ENCODE assay signal across 4 fruit fly cellular contexts in the genomic region with DNA sequence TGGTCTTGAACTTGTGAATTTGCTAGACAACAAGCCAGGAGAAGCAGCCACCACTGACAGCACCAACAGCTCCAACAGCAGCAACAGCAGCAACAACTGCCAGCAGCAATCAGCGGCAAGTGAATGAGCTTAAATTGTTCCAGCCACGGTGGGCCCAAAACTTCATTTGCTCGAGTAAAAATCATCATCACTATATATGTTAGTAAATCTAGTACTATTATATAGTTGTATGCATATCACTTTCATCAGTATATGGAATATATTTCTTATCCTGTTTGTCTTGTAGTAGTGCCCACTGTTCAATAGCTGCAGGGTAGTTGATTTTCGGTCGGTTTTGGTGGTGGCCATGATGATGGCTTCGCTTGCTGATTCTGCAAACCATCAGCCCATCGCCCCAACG.
TF ChIP-seq lines count a peak whose summit lies in the region.

No protein-coding gene starts in this region.

- TF ChIP-seq CTCF in whole organism, embryonic (GFP tag; optimal IDR thresholded peaks at IDR 0.05; lab: Kevin White, UChicago): no peak

TF ChIP-seq in whole organism, adult, 20 proteins besides CTCF, POLR2A, EP300 and RAD21:
- TF ChIP-seq Crg-1 (GFP tag; optimal IDR thresholded peaks at IDR 0.05; lab: Kevin White, UChicago) (no peak), CG33017 (tag; optimal IDR thresholded peaks at IDR 0.05; lab: Kevin White, UChicago) (no peak), tj (GFP tag; optimal IDR thresholded peaks at IDR 0.05; lab: Kevin White, UChicago) (peak; percentile 6)

TF ChIP-seq in whole organism, embryonic, 481 proteins besides CTCF, POLR2A, EP300 and RAD21:
- no peak for TF ChIP-seq CG12219 (GFP tag; optimal IDR thresholded peaks at IDR 0.05; lab: Kevin White, UChicago)
- no peak for TF ChIP-seq Bgb (GFP tag; IDR thresholded peaks at IDR 0.05; lab: Robert Waterston, UW; ENCODE audit: partially characterized antibody)
- peak; percentile 54 for TF ChIP-seq sens (GFP tag; lab: Kevin White, UChicago)
- TF ChIP-seq CG6689 (GFP tag; IDR thresholded peaks at IDR 0.05; lab: Robert Waterston, UW): no peak
- no peak for TF ChIP-seq prd (optimal IDR thresholded peaks at IDR 0.05; lab: Kevin White, UChicago)
- TF ChIP-seq prd (GFP tag; IDR thresholded peaks at IDR 0.05; lab: Robert Waterston, UW): no peak
- TF ChIP-seq Stat92E (GFP tag; optimal IDR thresholded peaks at IDR 0.05; lab: Kevin White, UChicago): no peak
- TF ChIP-seq bsh (GFP tag; optimal IDR thresholded peaks at IDR 0.05; lab: Kevin White, UChicago): peak in 1 of 2 experiments; percentile 28
- TF ChIP-seq CG17328 (GFP tag; IDR thresholded peaks at IDR 0.05; lab: Robert Waterston, UW): no peak
- no peak for TF ChIP-seq CG12744 (GFP tag; optimal IDR thresholded peaks at IDR 0.05; lab: Kevin White, UChicago)
- no peak for TF ChIP-seq CG12236 (GFP tag; optimal IDR thresholded peaks at IDR 0.05; lab: Kevin White, UChicago)
- TF ChIP-seq row (GFP tag; IDR thresholded peaks at IDR 0.05; lab: Robert Waterston, UW): 0 out of 3 replicates have a peak, but pooled peaks have one; percentile 11
- TF ChIP-seq YL-1 (GFP tag; optimal IDR thresholded peaks at IDR 0.05; lab: Kevin White, UChicago): no peak
- no peak for TF ChIP-seq CG8765 (GFP tag; IDR thresholded peaks at IDR 0.05; lab: Robert Waterston, UW)
- TF ChIP-seq CG17912 (GFP tag; optimal IDR thresholded peaks at IDR 0.05; lab: Kevin White, UChicago): no peak
- TF ChIP-seq CG3838 (GFP tag; optimal IDR thresholded peaks at IDR 0.05; lab: Kevin White, UChicago): no peak
- peak; percentile 48; the same call in 1 of the 2 replicates for TF ChIP-seq Drgx (GFP tag; IDR thresholded peaks at IDR 0.05; lab: Robert Waterston, UW)
- TF ChIP-seq CG3281 (GFP tag; optimal IDR thresholded peaks at IDR 0.05; lab: Kevin White, UChicago): no peak
- no peak for TF ChIP-seq ash1 (GFP tag; optimal IDR thresholded peaks at IDR 0.05; lab: Kevin White, UChicago)
- TF ChIP-seq CG17568 (GFP tag; optimal IDR thresholded peaks at IDR 0.05; lab: Kevin White, UChicago): no peak
- TF ChIP-seq zen (tag; optimal IDR thresholded peaks at IDR 0.05; lab: Kevin White, UChicago): no peak
- TF ChIP-seq CG11093 (GFP tag; IDR thresholded peaks at IDR 0.05; lab: Robert Waterston, UW): no peak

TF ChIP-seq in whole organism, prepupa, 60 proteins besides CTCF, POLR2A, EP300 and RAD21 (continues in another document):
- TF ChIP-seq Hr38 (GFP tag; optimal IDR thresholded peaks at IDR 0.05; lab: Kevin White, UChicago) (no peak), CG32006 (GFP tag; optimal IDR thresholded peaks at IDR 0.05; lab: Kevin White, UChicago) (peak; percentile 78), Met (GFP tag; optimal IDR thresholded peaks at IDR 0.05; lab: Kevin White, UChicago) (peak; percentile 3), CG11902 (GFP tag; optimal IDR thresholded peaks at IDR 0.05; lab: Kevin White, UChicago) (no peak), CG16779 (tag; optimal IDR thresholded peaks at IDR 0.05; lab: Kevin White, UChicago) (peak; percentile 17), cyc (GFP tag; optimal IDR thresholded peaks at IDR 0.05; lab: Kevin White, UChicago) (no peak), svp (GFP tag; lab: Kevin White, UChicago) (peak; percentile 12), esn (GFP tag; optimal IDR thresholded peaks at IDR 0.05; lab: Kevin White, UChicago) (no peak), CG9139 (GFP tag; optimal IDR thresholded peaks at IDR 0.05; lab: Kevin White, UChicago) (peak; percentile 33), CG3919 (GFP tag; optimal IDR thresholded peaks at IDR 0.05; lab: Kevin White, UChicago) (peak; percentile 24), Eip93F (GFP tag; optimal IDR thresholded peaks at IDR 0.05; lab: Kevin White, UChicago) (no peak), fkh (GFP tag; optimal IDR thresholded peaks at IDR 0.05; lab: Kevin White, UChicago) (no peak), dsx (GFP tag; optimal IDR thresholded peaks at IDR 0.05; lab: Kevin White, UChicago; ENCODE audit: poor library complexity, severe bottlenecking) (peak; percentile 41), ss (GFP tag; optimal IDR thresholded peaks at IDR 0.05; lab: Kevin White, UChicago) (peak in 1 of 2 experiments; percentile 25), fd59A (GFP tag; optimal IDR thresholded peaks at IDR 0.05; lab: Kevin White, UChicago) (peak; percentile 14), Eip75B (GFP tag; optimal IDR thresholded peaks at IDR 0.05; lab: Kevin White, UChicago) (peak; percentile 44), Ets96B (tag; optimal IDR thresholded peaks at IDR 0.05; lab: Kevin White, UChicago) (peak; percentile 46), pdm3 (GFP tag; optimal IDR thresholded peaks at IDR 0.05; lab: Kevin White, UChicago) (peak; percentile 24), vri (GFP tag; optimal IDR thresholded peaks at IDR 0.05; lab: Kevin White, UChicago) (no peak), achi (GFP tag; optimal IDR thresholded peaks at IDR 0.05; lab: Kevin White, UChicago) (peak; percentile 44), CG3032 (tag; optimal IDR thresholded peaks at IDR 0.05; lab: Kevin White, UChicago) (peak; percentile 34), topi (GFP tag; optimal IDR thresholded peaks at IDR 0.05; lab: Kevin White, UChicago) (peak; percentile 1), CG10631 (GFP tag; optimal IDR thresholded peaks at IDR 0.05; lab: Kevin White, UChicago) (peak; percentile 47), CG4318 (GFP tag; optimal IDR thresholded peaks at IDR 0.05; lab: Kevin White, UChicago) (peak; percentile 66), Hr4 (GFP tag; optimal IDR thresholded peaks at IDR 0.05; lab: Kevin White, UChicago) (peak; percentile 70), CG15336 (GFP tag; IDR thresholded peaks at IDR 0.05; lab: Robert Waterston, UW) (peak; percentile 62), CG10669 (GFP tag; optimal IDR thresholded peaks at IDR 0.05; lab: Kevin White, UChicago) (peak; percentile 31), OdsH (GFP tag; optimal IDR thresholded peaks at IDR 0.05; lab: Kevin White, UChicago) (peak; percentile 28), Sox102F (GFP tag; optimal IDR thresholded peaks at IDR 0.05; lab: Kevin White, UChicago) (no peak), CG6792 (GFP tag; optimal IDR thresholded peaks at IDR 0.05; lab: Kevin White, UChicago) (no peak), Sox14 (GFP tag; optimal IDR thresholded peaks at IDR 0.05; lab: Kevin White, UChicago) (peak; percentile 54), Eip78C (GFP tag; lab: Kevin White, UChicago) (peak; percentile 86), acj6 (GFP tag; optimal IDR thresholded peaks at IDR 0.05; lab: Kevin White, UChicago) (no peak)

TF ChIP-seq in whole organism, pupa, 21 proteins besides CTCF, POLR2A, EP300 and RAD21:
- TF ChIP-seq CG14655 (GFP tag; optimal IDR thresholded peaks at IDR 0.05; lab: Kevin White, UChicago) (peak; percentile 76), CG32121 (GFP tag; IDR thresholded peaks at IDR 0.05; lab: Robert Waterston, UW) (peak; percentile 32; the same call in 1 of the 2 replicates), CG34367 (tag; optimal IDR thresholded peaks at IDR 0.05; lab: Kevin White, UChicago) (peak; percentile 32), Pif1B (GFP tag; optimal IDR thresholded peaks at IDR 0.05; lab: Kevin White, UChicago) (peak; percentile 23), Snoo (tag; optimal IDR thresholded peaks at IDR 0.05; lab: Kevin White, UChicago) (no peak), CG8301 (tag; optimal IDR thresholded peaks at IDR 0.05; lab: Kevin White, UChicago) (peak; percentile 73), CG8159 (tag; optimal IDR thresholded peaks at IDR 0.05; lab: Kevin White, UChicago) (peak; percentile 37), Pif1A (GFP tag; optimal IDR thresholded peaks at IDR 0.05; lab: Kevin White, UChicago) (peak; percentile 55), CG15710 (tag; optimal IDR thresholded peaks at IDR 0.05; lab: Kevin White, UChicago) (peak; percentile 48), EcR (GFP tag; optimal IDR thresholded peaks at IDR 0.05; lab: Kevin White, UChicago) (no peak), Ets98B (GFP tag; IDR thresholded peaks at IDR 0.05; lab: Robert Waterston, UW) (peak; percentile 68), CG17806 (tag; optimal IDR thresholded peaks at IDR 0.05; lab: Kevin White, UChicago) (peak; percentile 53), CG4496 (GFP tag; IDR thresholded peaks at IDR 0.05; lab: Robert Waterston, UW) (peak; percentile 65; the same call in 2 of the 3 replicates), rn (GFP tag; IDR thresholded peaks at IDR 0.05; lab: Robert Waterston, UW) (no peak), gl (tag; optimal IDR thresholded peaks at IDR 0.05; lab: Kevin White, UChicago) (no peak), fd96Ca (GFP tag; IDR thresholded peaks at IDR 0.05; lab: Robert Waterston, UW) (0 out of 3 replicates have a peak, but pooled peaks have one; percentile 44), CG10348 (GFP tag; IDR thresholded peaks at IDR 0.05; lab: Robert Waterston, UW) (no peak), D1 (tag; optimal IDR thresholded peaks at IDR 0.05; lab: Kevin White, UChicago) (no peak), CG13204 (GFP tag; optimal IDR thresholded peaks at IDR 0.05; lab: Kevin White, UChicago) (no peak), CG9948 (tag; optimal IDR thresholded peaks at IDR 0.05; lab: Kevin White, UChicago) (peak; percentile 45), CG12605 (GFP tag; IDR thresholded peaks at IDR 0.05; lab: Robert Waterston, UW) (peak; percentile 43; the same call in 1 of the 2 replicates)
